Fruit fly (Drosophila melanogaster) whole organism, embryonic: Measurements from ENCODE around the gene GramD1B.

ENCODE experiments used
- Aef1 ChIP-seq: fragments of 200-800 bp; sonication (Bioruptor generic); IDR thresholded peaks from 3 replicates; pipeline ENCODE4 v1.3.6; 2022; ENCODE audit warnings: missing biosample characterization, missing genetic modification characterization
- Atf6 ChIP-seq: fragments of 200-800 bp; sonication (Bioruptor generic); IDR thresholded peaks from 2 replicates; pipeline ENCODE4 v1.3.6; 2022; ENCODE audit warnings: missing biosample characterization, missing genetic modification characterization
- Awh ChIP-seq: fragments of 200-800 bp; sonication (Bioruptor generic); IDR thresholded peaks from 2 replicates; pipeline ENCODE4, ENCODE4 v1.3.6; 2022; ENCODE audit warnings: missing biosample characterization, missing genetic modification characterization
- Blimp-1 ChIP-seq: fragments of 200-800 bp; sonication (Bioruptor generic); optimal IDR thresholded peaks from 3 replicates; lab custom pipeline; 2018; ENCODE audit warnings: missing biosample characterization, missing genetic modification characterization, mild to moderate bottlenecking, moderate library complexity, missing genetic modification reagents
- CG11504 ChIP-seq: fragments of 200-800 bp; sonication (Bioruptor generic); optimal IDR thresholded peaks from 3 replicates; lab custom pipeline; 2019; ENCODE audit warnings: missing biosample characterization, mild to moderate bottlenecking, missing genetic modification characterization, moderate library complexity
- CG11695 ChIP-seq: fragments of 200-800 bp; sonication (Bioruptor generic); IDR thresholded peaks from 3 replicates; pipeline ENCODE4 v1.3.6; 2022; ENCODE audit warnings: missing biosample characterization, missing genetic modification characterization
- CG12155 ChIP-seq: fragments of 200-800 bp; sonication (Bioruptor generic); optimal IDR thresholded peaks from 3 replicates; lab custom pipeline; 2016; ENCODE audit warnings: missing biosample characterization, missing genetic modification characterization
- CG12769 ChIP-seq: fragments of 200-800 bp; sonication (Bioruptor generic); optimal IDR thresholded peaks from 2 replicates; lab custom pipeline; 2019; ENCODE audit warnings: missing biosample characterization, mild to moderate bottlenecking, missing genetic modification characterization, moderate library complexity
- CG17361 ChIP-seq: fragments of 200-800 bp; sonication (Bioruptor generic); IDR thresholded peaks from 3 replicates; pipeline ENCODE4 v1.3.6; 2022; ENCODE audit warnings: missing biosample characterization, missing genetic modification characterization
- CG17612 ChIP-seq: fragments of 200-800 bp; sonication (Bioruptor generic); IDR thresholded peaks from 2 replicates; pipeline ENCODE4 v1.3.6; 2022; ENCODE audit warnings: missing biosample characterization, missing genetic modification characterization
- CG18476 ChIP-seq: fragments of 200-800 bp; sonication (Bioruptor generic); optimal IDR thresholded peaks from 2 replicates; lab custom pipeline; 2016; ENCODE audit warnings: missing biosample characterization, mild to moderate bottlenecking, missing genetic modification characterization
- CG2116 ChIP-seq: fragments of 200-800 bp; sonication (Bioruptor generic); optimal IDR thresholded peaks from 3 replicates; lab custom pipeline; 2018; ENCODE audit warnings: missing biosample characterization, mild to moderate bottlenecking, missing genetic modification characterization
- CG2120 ChIP-seq: fragments of 200-800 bp; sonication (Bioruptor generic); optimal IDR thresholded peaks from 3 replicates; lab custom pipeline; 2016; ENCODE audit warnings: missing biosample characterization, missing genetic modification characterization
- CG3407 ChIP-seq: fragments of 200-800 bp; sonication (Bioruptor generic); optimal IDR thresholded peaks from 2 replicates; lab custom pipeline; 2018; ENCODE audit warnings: missing biosample characterization, mild to moderate bottlenecking, missing genetic modification characterization
- CG3847 ChIP-seq: fragments of 200-800 bp; sonication (Bioruptor generic); IDR thresholded peaks from 2 replicates; pipeline ENCODE4 v1.3.6; 2022; ENCODE audit warnings: missing biosample characterization, missing genetic modification characterization
- CG5953 ChIP-seq: fragments of 200-800 bp; sonication (Bioruptor generic); IDR thresholded peaks from 2 replicates; pipeline ENCODE4 v1.3.6; 2022; ENCODE audit warnings: missing biosample characterization, missing genetic modification characterization
- CG7745 ChIP-seq: fragments of 200-800 bp; sonication (Bioruptor generic); optimal IDR thresholded peaks from 2 replicates; lab custom pipeline; 2018; ENCODE audit warnings: missing biosample characterization, mild to moderate bottlenecking, missing genetic modification characterization, moderate library complexity
- CG8765 ChIP-seq: fragments of 200-800 bp; sonication (Bioruptor generic); IDR thresholded peaks from 2 replicates; pipeline ENCODE4 v1.3.6; 2022; ENCODE audit warnings: missing biosample characterization, missing genetic modification characterization
- CoRest ChIP-seq: fragments of 200-800 bp; sonication (Bioruptor generic); optimal IDR thresholded peaks from 3 replicates; lab custom pipeline; 2018; ENCODE audit warnings: missing biosample characterization, mild to moderate bottlenecking, missing genetic modification characterization, moderate library complexity
- Hr51 ChIP-seq, 2 experiments: fragments of 200-800 bp; sonication (Bioruptor generic); optimal IDR thresholded peaks; 2 replicates in 1 of 2; 3 replicates in 1 of 2; lab custom pipeline; 2016 to 2018; ENCODE audit warnings: missing biosample characterization in 2 of 2, missing genetic modification characterization in 2 of 2, mild to moderate bottlenecking in 1 of 2, moderate library complexity in 1 of 2
- Jarid2 ChIP-seq: fragments of 200-800 bp; sonication (Bioruptor generic); optimal IDR thresholded peaks from 3 replicates; lab custom pipeline; 2017; ENCODE audit warnings: mild to moderate bottlenecking, missing biosample characterization, missing genetic modification reagents, missing genetic modification characterization
- Pdp1 ChIP-seq, 2 experiments: fragments of 200-800 bp; sonication (Bioruptor generic); optimal IDR thresholded peaks; 3 replicates each; lab custom pipeline; 2016; ENCODE audit warnings: missing biosample characterization in 2 of 2, missing genetic modification characterization in 2 of 2, mild to moderate bottlenecking in 1 of 2, moderate library complexity in 1 of 2
- Ptx1 ChIP-seq: fragments of 200-800 bp; sonication (Bioruptor generic); IDR thresholded peaks from 2 replicates; pipeline ENCODE4 v1.3.6; 2022; ENCODE audit warnings: missing biosample characterization, missing genetic modification characterization
- Tbp ChIP-seq: fragments of >200 bp; optimal IDR thresholded peaks from 2 replicates; lab custom pipeline; 2018; ENCODE audit warnings: missing biosample characterization, missing genetic modification characterization
- abd-A ChIP-seq: fragments of 200-800 bp; sonication (Bioruptor generic); optimal IDR thresholded peaks from 3 replicates; lab custom pipeline; 2019; ENCODE audit warnings: missing biosample characterization, mild to moderate bottlenecking, missing genetic modification characterization, moderate library complexity
- ase ChIP-seq: fragments of 200-800 bp; sonication (Bioruptor generic); IDR thresholded peaks from 3 replicates; pipeline ENCODE4 v1.3.6; 2022; ENCODE audit warnings: missing biosample characterization, missing genetic modification characterization
- chinmo ChIP-seq: fragments of 200-800 bp; sonication (Bioruptor generic); IDR thresholded peaks from 4 replicates; pipeline ENCODE4 v1.3.6; 2022; ENCODE audit warnings: missing biosample characterization, missing genetic modification characterization; ENCODE audit not compliant: partially characterized antibody
- corto ChIP-seq: fragments of 200-800 bp; sonication (Bioruptor generic); optimal IDR thresholded peaks from 2 replicates; lab custom pipeline; 2016; ENCODE audit warnings: missing biosample characterization, mild to moderate bottlenecking, missing genetic modification characterization, moderate library complexity
- crc ChIP-seq: fragments of 200-800 bp; sonication (Bioruptor generic); optimal IDR thresholded peaks from 2 replicates; lab custom pipeline; 2016; ENCODE audit warnings: missing biosample characterization, missing genetic modification characterization
- crol ChIP-seq: fragments of 200-800 bp; sonication (Bioruptor generic); IDR thresholded peaks from 2 replicates; pipeline ENCODE4 v1.3.6; 2022; ENCODE audit warnings: missing biosample characterization, missing genetic modification characterization
- dmrt99B ChIP-seq: fragments of 200-800 bp; sonication (Bioruptor generic); optimal IDR thresholded peaks from 2 replicates; lab custom pipeline; 2018; ENCODE audit warnings: missing biosample characterization, mild to moderate bottlenecking, missing genetic modification characterization, moderate library complexity
- dysf ChIP-seq: fragments of 200-800 bp; sonication (Bioruptor generic); IDR thresholded peaks from 3 replicates; pipeline ENCODE4 v1.3.6; 2022; ENCODE audit warnings: missing biosample characterization, missing genetic modification characterization
- gem ChIP-seq: fragments of 200-800 bp; sonication (Bioruptor generic); optimal IDR thresholded peaks from 2 replicates; lab custom pipeline; 2019; ENCODE audit warnings: missing biosample characterization, mild to moderate bottlenecking, missing genetic modification characterization, moderate library complexity
- grau ChIP-seq: fragments of 200-800 bp; optimal IDR thresholded peaks from 3 replicates; lab custom pipeline; 2019; ENCODE audit warnings: missing biosample characterization, mild to moderate bottlenecking, missing genetic modification characterization, moderate library complexity
- gro ChIP-seq: fragments of 200-800 bp; sonication (Bioruptor generic); optimal IDR thresholded peaks from 2 replicates; lab custom pipeline; 2016; ENCODE audit warnings: missing biosample characterization, missing genetic modification characterization
- lilli ChIP-seq: fragments of 200-800 bp; sonication (Bioruptor generic); optimal IDR thresholded peaks from 3 replicates; lab custom pipeline; 2016; ENCODE audit warnings: missing biosample characterization, missing genetic modification characterization
- lmd ChIP-seq: fragments of 200-800 bp; sonication (Bioruptor generic); IDR thresholded peaks from 2 replicates; pipeline ENCODE4 v1.3.6; 2022; ENCODE audit warnings: missing biosample characterization, missing genetic modification characterization
- mirr ChIP-seq: fragments of 200-800 bp; sonication (Bioruptor generic); optimal IDR thresholded peaks from 3 replicates; lab custom pipeline; 2018; ENCODE audit warnings: missing biosample characterization, mild to moderate bottlenecking, missing genetic modification characterization
- pros ChIP-seq: fragments of 200-800 bp; sonication (Bioruptor generic); optimal IDR thresholded peaks from 3 replicates; lab custom pipeline; 2019; ENCODE audit warnings: missing biosample characterization, mild to moderate bottlenecking, missing genetic modification characterization, moderate library complexity
- run ChIP-seq: fragments of 200-800 bp; sonication (Bioruptor generic); optimal IDR thresholded peaks from 3 replicates; lab custom pipeline; 2018; ENCODE audit warnings: missing biosample characterization, mild to moderate bottlenecking, missing genetic modification characterization
- sd ChIP-seq: fragments of 200-800 bp; sonication (Bioruptor generic); optimal IDR thresholded peaks from 3 replicates; lab custom pipeline; 2018; ENCODE audit warnings: missing biosample characterization, mild to moderate bottlenecking, missing genetic modification characterization, moderate library complexity
- seq ChIP-seq: fragments of 200-800 bp; sonication (Bioruptor generic); IDR thresholded peaks from 2 replicates; pipeline ENCODE4 v1.3.6; 2022; ENCODE audit warnings: missing biosample characterization, missing genetic modification characterization
- so ChIP-seq: fragments of 200-800 bp; sonication (Bioruptor generic); IDR thresholded peaks from 3 replicates; pipeline ENCODE4 v1.3.6; 2022; ENCODE audit warnings: missing biosample characterization, missing genetic modification characterization
- vvl ChIP-seq: fragments of 200-800 bp; sonication (Bioruptor generic); IDR thresholded peaks from 2 replicates; pipeline ENCODE4 v1.3.6; 2022; ENCODE audit warnings: missing biosample characterization, missing genetic modification characterization
- z ChIP-seq: fragments of 200-800 bp; sonication (Bioruptor generic); IDR thresholded peaks from 3 replicates; pipeline ENCODE4 v1.3.6; 2022; ENCODE audit warnings: missing biosample characterization, missing genetic modification characterization

The GramD1B gene

DNA sequence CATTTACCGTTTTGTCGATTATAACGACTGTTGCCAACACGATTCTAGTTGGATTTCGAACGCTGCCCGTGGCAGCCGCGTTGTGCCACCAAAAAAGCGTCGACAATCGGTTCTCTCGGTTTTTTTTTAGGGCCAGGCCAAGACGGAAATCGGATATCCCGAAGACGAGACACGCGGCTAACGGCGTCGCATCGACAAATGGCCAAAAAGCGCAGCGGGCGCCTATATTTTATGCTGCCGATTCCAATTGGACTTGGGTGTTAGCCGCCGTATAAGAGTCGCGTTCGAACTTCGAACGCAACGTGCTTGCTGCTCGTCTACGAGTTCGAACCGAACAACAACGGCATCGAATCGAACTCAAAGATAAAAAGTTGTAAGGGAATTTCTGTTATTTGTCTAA, 49.6 kb upstream of the GramD1B start (continued):
- TF ChIP-seq CG3407 (GFP tag; lab: Kevin White, UChicago) (no peak), Tbp (GFP tag; lab: Kevin White, UChicago) (no peak)

DNA sequence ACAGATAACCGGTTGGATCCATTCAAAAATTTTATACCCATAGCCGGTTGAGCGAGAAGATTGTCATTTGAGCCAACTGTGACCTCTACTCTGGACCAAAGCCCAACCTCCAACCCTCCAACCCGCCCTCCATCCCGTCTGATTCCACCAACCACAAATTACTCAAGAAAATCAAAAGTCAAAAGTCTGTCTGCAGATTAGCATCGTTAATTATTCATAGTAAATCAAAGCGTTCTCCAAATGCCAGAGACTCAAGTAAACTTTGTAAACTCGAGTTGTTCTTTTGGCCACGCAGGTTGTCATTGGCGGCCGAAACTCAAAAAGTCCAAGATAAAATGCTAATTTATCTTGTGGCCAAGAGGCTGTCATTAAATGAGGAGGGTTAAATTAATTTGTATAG, 44.4 kb upstream of the GramD1B start:
- TF ChIP-seq CG18476 (GFP tag; lab: Kevin White, UChicago) (no peak), CG7745 (peak; percentile 87), abd-A (tag; lab: Kevin White, UChicago) (peak; percentile 80), CoRest (tag; lab: Kevin White, UChicago) (no peak), chinmo (GFP tag; lab: Robert Waterston, UW) (0 out of 4 replicates have a peak, but pooled peaks have one; percentile 33), Blimp-1 (peak; percentile 45), CG17612 (GFP tag; lab: Robert Waterston, UW) (no peak), CG12769 (peak; percentile 81), mirr (GFP tag; lab: Kevin White, UChicago) (no peak), corto (GFP tag; lab: Kevin White, UChicago) (no peak), pros (GFP tag; lab: Kevin White, UChicago) (peak; percentile 76), crol (GFP tag; lab: Robert Waterston, UW) (0 out of 2 replicates have a peak, but pooled peaks have one; percentile 8), z (peak; percentile 76), sd (tag; lab: Kevin White, UChicago) (peak; percentile 33), Awh (GFP tag; lab: Robert Waterston, UW) (peak; percentile 29; the same call in 1 of the 2 replicates), vvl (GFP tag; lab: Robert Waterston, UW) (peak; percentile 44)

DNA sequence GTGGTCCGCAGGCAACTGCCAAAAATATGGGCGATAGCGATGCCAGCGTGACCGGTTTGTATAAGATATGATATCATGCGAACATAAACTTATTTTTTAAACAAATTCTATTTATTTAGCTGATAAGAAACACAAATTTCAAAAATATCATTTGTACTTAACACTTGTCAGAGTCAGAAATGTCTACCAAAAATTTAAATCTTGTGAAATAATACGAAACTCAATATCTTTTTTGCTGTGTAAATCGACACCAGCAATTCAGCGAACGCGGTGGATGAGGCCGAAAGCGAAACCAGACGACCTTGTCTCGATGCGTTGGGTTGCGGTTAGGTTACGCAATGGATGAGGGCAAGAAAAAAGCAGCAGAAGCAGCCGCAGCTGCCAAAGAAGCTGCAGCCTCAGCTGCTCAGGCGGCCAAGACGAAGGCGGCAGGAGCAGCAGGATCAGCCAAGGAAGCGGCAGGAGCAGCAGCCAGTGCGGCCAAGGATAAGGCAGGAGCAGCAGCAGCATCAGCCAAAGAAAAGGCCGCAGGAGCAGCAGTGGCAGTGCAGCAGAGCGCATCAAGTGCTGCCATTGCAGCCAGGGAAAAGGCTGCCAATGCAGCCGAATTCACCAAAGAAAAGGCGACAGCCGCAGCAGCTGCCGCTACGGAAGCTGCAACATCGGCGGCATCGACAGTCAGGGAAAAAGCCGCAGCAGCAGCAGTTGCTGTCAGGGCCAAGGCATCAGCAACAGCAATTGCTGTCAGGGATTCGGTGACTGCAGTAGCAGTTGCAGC, 43.5 kb upstream of the GramD1B start, which contains the start of gene CG31952:
Gene CG31952, plus strand, starts transcription at position 167 of the 778 bp plus-strand sequence.
- TF ChIP-seq grau (tag; lab: Kevin White, UChicago), result peak; percentile 37
- TF ChIP-seq Ptx1, result 0 out of 2 replicates have a peak, but pooled peaks have one; percentile 11
- no peak for TF ChIP-seq run
- TF ChIP-seq so (GFP tag; lab: Robert Waterston, UW), result peak; percentile 59; the same call in 1 of the 3 replicates
- 0 out of 2 replicates have a peak, but pooled peaks have one; percentile 5 for TF ChIP-seq CG5953
- TF ChIP-seq CG12155, result no peak
- TF ChIP-seq lilli (GFP tag; lab: Kevin White, UChicago), result peak; percentile 32
- no peak for TF ChIP-seq Jarid2
- peak in 1 of 2 experiments; percentile 33 for TF ChIP-seq Hr51 (GFP tag; optimal IDR thresholded peaks at IDR 0.05; lab: Kevin White, UChicago)
- TF ChIP-seq Pdp1 (GFP tag; optimal IDR thresholded peaks at IDR 0.05; lab: Kevin White, UChicago), result peak in 1 of 2 experiments; percentile 42
- TF ChIP-seq Atf6 (GFP tag; lab: Robert Waterston, UW), result peak; percentile 33; the same call in 1 of the 2 replicates
- TF ChIP-seq dmrt99B (tag; lab: Kevin White, UChicago), result peak; percentile 11
- no peak for TF ChIP-seq CG2116 (GFP tag; lab: Kevin White, UChicago)
- TF ChIP-seq lmd, result 0 out of 2 replicates have a peak, but pooled peaks have one; percentile 6
- peak; percentile 33 for TF ChIP-seq CG2120 (GFP tag; lab: Kevin White, UChicago)
- peak; percentile 21 for TF ChIP-seq gem (tag; lab: Kevin White, UChicago)
- peak; percentile 17 for TF ChIP-seq CoRest (tag; lab: Kevin White, UChicago)
- peak; percentile 55; the same call in 2 of the 3 replicates for TF ChIP-seq CG11695 (GFP tag; lab: Robert Waterston, UW)
- 0 out of 3 replicates have a peak, but pooled peaks have one; percentile 7 for TF ChIP-seq dysf (GFP tag; lab: Robert Waterston, UW)
- TF ChIP-seq chinmo (GFP tag; lab: Robert Waterston, UW), result peak; percentile 66; the same call in 2 of the 4 replicates
- no peak for TF ChIP-seq crc (GFP tag; lab: Kevin White, UChicago)
- TF ChIP-seq Aef1, result peak; percentile 49; the same call in 2 of the 3 replicates
- TF ChIP-seq seq (GFP tag; lab: Robert Waterston, UW), result 0 out of 2 replicates have a peak, but pooled peaks have one; percentile 14
- peak; percentile 1 for TF ChIP-seq gro (GFP tag; lab: Kevin White, UChicago)
- TF ChIP-seq CG11504 (tag; lab: Kevin White, UChicago), result peak; percentile 43
- TF ChIP-seq CG3847 (GFP tag; lab: Robert Waterston, UW), result peak; percentile 38; the same call in 1 of the 2 replicates
- no peak for TF ChIP-seq CG17361 (GFP tag; lab: Robert Waterston, UW)
- TF ChIP-seq ase (GFP tag; lab: Robert Waterston, UW), result no peak
- no peak for TF ChIP-seq CG8765 (GFP tag; lab: Robert Waterston, UW)
